Worm (Caenorhabditis elegans) whole organism, L1 larva: Measurements from ENCODE around the gene F42C5.6.

Experiments
- C04F5.9 ChIP-seq: sonication (generic microtip); optimal IDR thresholded peaks from 2 replicates; lab custom pipeline; 2016; ENCODE audit warnings: missing genetic modification characterization, missing compliant biosample characterization
- C16A3.4 ChIP-seq: fragments of 150-350 bp; optimal IDR thresholded peaks from 2 replicates; lab custom pipeline; 2014; ENCODE audit warnings: missing biosample characterization, missing genetic modification characterization
- aha-1 ChIP-seq: fragments of 150-350 bp; optimal IDR thresholded peaks from 2 replicates; lab custom pipeline; 2014; ENCODE audit warnings: missing biosample characterization, missing genetic modification characterization
- blmp-1 ChIP-seq: fragments of 150-350 bp; optimal IDR thresholded peaks from 2 replicates; lab custom pipeline; 2014; ENCODE audit warnings: missing biosample characterization, missing genetic modification characterization
- ceh-63 ChIP-seq: fragments of 200-800 bp; sonication (Bioruptor generic); optimal IDR thresholded peaks from 2 replicates; lab custom pipeline; 2018; ENCODE audit warnings: mild to moderate bottlenecking, missing genetic modification characterization, missing compliant biosample characterization
- ceh-8 ChIP-seq: fragments of 200-800 bp; sonication (Bioruptor generic); optimal IDR thresholded peaks from 2 replicates; lab custom pipeline; 2018; ENCODE audit warnings: mild to moderate bottlenecking, missing genetic modification characterization, moderate library complexity, missing compliant biosample characterization
- ceh-88 ChIP-seq: fragments of 200-800 bp; sonication (Bioruptor generic); IDR thresholded peaks from 2 replicates; pipeline ENCODE4 v1.3.6; 2022; ENCODE audit warnings: missing genetic modification characterization, missing compliant biosample characterization
- dpl-1 ChIP-seq, 3 experiments: fragments of 150-350 bp in 2 of 3; sonication (generic microtip) in 1 of 3; optimal IDR thresholded peaks; 2 replicates each; lab custom pipeline; 2014 to 2017; ENCODE audit warnings: missing biosample characterization in 3 of 3, missing genetic modification characterization in 3 of 3, missing genetic modification reagents in 3 of 3
- dsc-1 ChIP-seq: sonication (generic microtip); optimal IDR thresholded peaks from 2 replicates; lab custom pipeline; 2016; ENCODE audit warnings: mild to moderate bottlenecking, missing genetic modification characterization, missing compliant biosample characterization
- efl-1 ChIP-seq, 4 experiments: fragments of 150-350 bp; optimal IDR thresholded peaks in 3 of 4; peaks in 1 of 4; 1 replicate in 1 of 4; 2 replicates in 3 of 4; lab custom pipeline; 2014; ENCODE audit warnings: missing biosample characterization in 2 of 4, missing genetic modification characterization in 2 of 4, missing genetic modification reagents in 2 of 4
- egl-27 ChIP-seq, 2 experiments: fragments of 150-350 bp in 1 of 2; sonication (generic microtip); optimal IDR thresholded peaks; 3 replicates each; lab custom pipeline; 2017 to 2018; ENCODE audit warnings: missing biosample characterization in 2 of 2, missing genetic modification characterization in 2 of 2, missing genetic modification reagents in 2 of 2
- elt-2 ChIP-seq: sonication (generic microtip); optimal IDR thresholded peaks from 2 replicates; lab custom pipeline; 2016; ENCODE audit warnings: missing genetic modification characterization, mild to moderate bottlenecking, inconsistent platforms, missing compliant biosample characterization, missing genetic modification reagents
- elt-3 ChIP-seq, 6 experiments: fragments of 150-350 bp in 1 of 6; sonication (generic microtip); optimal IDR thresholded peaks; 2 replicates each; lab custom pipeline; 2017 to 2018; ENCODE audit warnings: missing biosample characterization in 6 of 6, missing genetic modification characterization in 6 of 6, inconsistent platforms in 1 of 6
- hpl-2 ChIP-seq: fragments of 150-350 bp; optimal IDR thresholded peaks from 2 replicates; lab custom pipeline; 2014; ENCODE audit warnings: missing biosample characterization, missing genetic modification reagents, missing genetic modification characterization
- lin-13 ChIP-seq: fragments of 150-350 bp; optimal IDR thresholded peaks from 2 replicates; lab custom pipeline; 2014; ENCODE audit warnings: missing biosample characterization, missing genetic modification reagents, missing genetic modification characterization
- lin-14 ChIP-seq: fragments of 200-800 bp; sonication (Bioruptor generic); optimal IDR thresholded peaks from 2 replicates; lab custom pipeline; 2018; ENCODE audit warnings: mild to moderate bottlenecking, missing genetic modification characterization, moderate library complexity, missing compliant biosample characterization
- lin-35 ChIP-seq, 2 experiments: fragments of 150-350 bp; optimal IDR thresholded peaks; 2 replicates each; lab custom pipeline; 2014; ENCODE audit warnings: missing biosample characterization in 2 of 2, missing genetic modification characterization in 2 of 2, missing genetic modification reagents in 2 of 2
- mdl-1 ChIP-seq, 2 experiments: fragments of 150-350 bp; optimal IDR thresholded peaks; 2 replicates each; lab custom pipeline; 2014 to 2017; ENCODE audit warnings: missing biosample characterization in 2 of 2, missing genetic modification characterization in 2 of 2, inconsistent platforms in 1 of 2
- nhr-19 ChIP-seq: fragments of 200-800 bp; sonication (Bioruptor generic); conservative IDR thresholded peaks from 2 replicates; pipeline ENCODE4 v1.3.6; 2022; ENCODE audit warnings: missing genetic modification characterization, missing compliant biosample characterization
- nhr-47 ChIP-seq: sonication (generic microtip); optimal IDR thresholded peaks from 2 replicates; lab custom pipeline; 2016; ENCODE audit warnings: mild to moderate bottlenecking, missing genetic modification characterization, moderate library complexity, missing compliant biosample characterization
- nhr-76 ChIP-seq: sonication (generic microtip); optimal IDR thresholded peaks from 2 replicates; lab custom pipeline; 2017; ENCODE audit warnings: missing biosample characterization, missing genetic modification characterization
- nhr-77 ChIP-seq: fragments of 150-350 bp; optimal IDR thresholded peaks from 2 replicates; lab custom pipeline; 2014; ENCODE audit warnings: missing biosample characterization, missing genetic modification characterization
- nhr-85 ChIP-seq: sonication (generic microtip); peaks from one replicate; lab custom pipeline; 2016; ENCODE audit warnings: missing genetic modification characterization, inconsistent platforms, missing compliant biosample characterization
- nhr-90 ChIP-seq: sonication (generic microtip); optimal IDR thresholded peaks from 2 replicates; lab custom pipeline; 2016; ENCODE audit warnings: mild to moderate bottlenecking, missing genetic modification characterization, missing compliant biosample characterization; ENCODE audit not compliant: poor library complexity
- rnt-1 ChIP-seq: sonication (generic microtip); optimal IDR thresholded peaks from 2 replicates; lab custom pipeline; 2016; ENCODE audit warnings: mild to moderate bottlenecking, missing genetic modification characterization, moderate library complexity, missing compliant biosample characterization
- skn-1 ChIP-seq: fragments of 150-350 bp; optimal IDR thresholded peaks from 2 replicates; lab custom pipeline; 2014; ENCODE audit warnings: missing biosample characterization, missing genetic modification characterization
- snpc-4 ChIP-seq: fragments of 150-350 bp; optimal IDR thresholded peaks from 2 replicates; lab custom pipeline; 2014; ENCODE audit warnings: missing biosample characterization, missing genetic modification characterization
- sox-4 ChIP-seq: sonication (generic microtip); optimal IDR thresholded peaks from 2 replicates; lab custom pipeline; 2016; ENCODE audit warnings: missing genetic modification characterization, missing compliant biosample characterization
- swsn-7 ChIP-seq: sonication (generic microtip); optimal IDR thresholded peaks from 2 replicates; lab custom pipeline; 2016; ENCODE audit warnings: missing genetic modification characterization, missing compliant biosample characterization
- tlp-1 ChIP-seq: fragments of 150-350 bp; optimal IDR thresholded peaks from 2 replicates; lab custom pipeline; 2014; ENCODE audit warnings: missing biosample characterization, missing genetic modification characterization
- unc-30 ChIP-seq: sonication (generic microtip); optimal IDR thresholded peaks from 2 replicates; lab custom pipeline; 2017; ENCODE audit warnings: missing biosample characterization, missing genetic modification characterization
- unc-62 ChIP-seq: fragments of 150-350 bp; optimal IDR thresholded peaks from 2 replicates; lab custom pipeline; 2014; ENCODE audit warnings: missing biosample characterization, missing genetic modification reagents, missing genetic modification characterization
- vab-15 ChIP-seq: sonication (generic microtip); optimal IDR thresholded peaks from 2 replicates; lab custom pipeline; 2017; ENCODE audit warnings: missing genotype, mild to moderate bottlenecking, missing genetic modification characterization, missing compliant biosample characterization
- zag-1 ChIP-seq: fragments of 150-350 bp; optimal IDR thresholded peaks from 2 replicates; lab custom pipeline; 2014; ENCODE audit warnings: missing biosample characterization, missing genetic modification characterization
- zip-4 ChIP-seq: fragments of 200-800 bp; sonication (Bioruptor generic); optimal IDR thresholded peaks from 2 replicates; lab custom pipeline; 2018; ENCODE audit warnings: mild to moderate bottlenecking, missing genetic modification characterization, moderate library complexity, missing compliant biosample characterization
- ztf-11 ChIP-seq, 2 experiments: sonication (generic microtip); optimal IDR thresholded peaks; 2 replicates each; lab custom pipeline; 2016 to 2017; ENCODE audit warnings: missing genetic modification characterization in 2 of 2, missing biosample characterization in 1 of 2, missing compliant biosample characterization in 1 of 2

Gene F42C5.6

ce11 chrIV:7308974-7309373 is at the start of gene F42C5.6:
Gene F42C5.6, minus strand, starts transcription at chrIV:7309074.
- TF ChIP-seq unc-62 (no peak), tlp-1 (no peak), vab-15 (tag; lab: Kevin White, UChicago) (no peak), egl-27 (tag; optimal IDR thresholded peaks at IDR 0.05; lab: Kevin White, UChicago) (no peak), aha-1 (tag; lab: Kevin White, UChicago) (no peak)

- TF ChIP-seq efl-1 (optimal IDR thresholded peaks at IDR 0.05; lab: Kevin White, UChicago) (no peak), efl-1 (GFP tag; optimal IDR thresholded peaks at IDR 0.05 in 1 of 2; lab: Kevin White, UChicago) (peak in 1 of 2 experiments; percentile 81), ceh-63 (GFP tag; lab: Kevin White, UChicago) (no peak)
Observed at ce11 chrIV:7346751-7347150, 37.9 kb upstream of the F42C5.6 start, which contains the start of gene daf-42. Gene daf-42, minus strand, starts transcription at chrIV:7346851.

- TF ChIP-seq elt-2 (tag; lab: Kevin White, UChicago), result no peak
- TF ChIP-seq ztf-11 (tag; optimal IDR thresholded peaks at IDR 0.05; lab: Kevin White, UChicago), result no peak
- TF ChIP-seq skn-1 (tag; lab: Kevin White, UChicago), result peak; percentile 4
- TF ChIP-seq elt-3 (tag; optimal IDR thresholded peaks at IDR 0.05; lab: Kevin White, UChicago), result peak in 2 of 6 experiments; percentile 18 to 29
- peak in 1 of 2 experiments; percentile 25 for TF ChIP-seq mdl-1 (tag; optimal IDR thresholded peaks at IDR 0.05; lab: Kevin White, UChicago)
- peak; percentile 48 for TF ChIP-seq nhr-85 (tag; lab: Kevin White, UChicago)
- peak; percentile 0 for TF ChIP-seq nhr-77 (tag; lab: Kevin White, UChicago)
- peak in 1 of 2 experiments; percentile 29 for TF ChIP-seq efl-1 (optimal IDR thresholded peaks at IDR 0.05; lab: Kevin White, UChicago)
- peak in 1 of 2 experiments; percentile 90 for TF ChIP-seq efl-1 (GFP tag; optimal IDR thresholded peaks at IDR 0.05 in 1 of 2; lab: Kevin White, UChicago)
- TF ChIP-seq blmp-1, result no peak
- no peak for TF ChIP-seq ceh-63 (GFP tag; lab: Kevin White, UChicago)
- TF ChIP-seq zag-1 (tag; lab: Kevin White, UChicago), result no peak
- TF ChIP-seq C16A3.4, result peak; percentile 6
- TF ChIP-seq nhr-19 (GFP tag; lab: Robert Waterston, UW), result peak; percentile 57
- peak; percentile 16 for TF ChIP-seq lin-14
- TF ChIP-seq swsn-7 (tag; lab: Kevin White, UChicago), result peak; percentile 12
- peak in 1 of 3 experiments; percentile 2 for TF ChIP-seq dpl-1 (GFP tag; optimal IDR thresholded peaks at IDR 0.05; lab: Kevin White, UChicago)
- TF ChIP-seq rnt-1 (tag; lab: Kevin White, UChicago), result peak; percentile 75
- TF ChIP-seq nhr-90 (tag; lab: Kevin White, UChicago), result peak; percentile 51
- TF ChIP-seq lin-35 (GFP tag; optimal IDR thresholded peaks at IDR 0.05; lab: Kevin White, UChicago), result peak; percentile 15 to 66
Observed at ce11 chrIV:7344020-7344419, 35.1 kb upstream of the F42C5.6 start.

ce11 chrIV:7342144-7342543 is 33.3 kb upstream of the F42C5.6 start:
- TF ChIP-seq efl-1 (optimal IDR thresholded peaks at IDR 0.05; lab: Kevin White, UChicago) (no peak), efl-1 (GFP tag; optimal IDR thresholded peaks at IDR 0.05 in 1 of 2; lab: Kevin White, UChicago) (peak in 1 of 2 experiments; percentile 57), dsc-1 (no peak)
- TF ChIP-seq, all 84 proteins: peak for 1

ce11 chrIV:7339095-7339494 is 30.2 kb upstream of the F42C5.6 start:
- TF ChIP-seq blmp-1 (no peak), hpl-2 (no peak), elt-3 (tag; optimal IDR thresholded peaks at IDR 0.05; lab: Kevin White, UChicago) (no peak), tlp-1 (no peak), swsn-7 (tag; lab: Kevin White, UChicago) (no peak), nhr-47 (tag; lab: Kevin White, UChicago) (no peak), C04F5.9 (tag; lab: Kevin White, UChicago) (no peak), snpc-4 (tag; lab: Kevin White, UChicago) (no peak), sox-4 (tag; lab: Kevin White, UChicago) (no peak), ceh-88 (GFP tag; lab: Robert Waterston, UW) (no peak), dsc-1 (no peak), unc-30 (tag; lab: Kevin White, UChicago) (no peak), nhr-85 (tag; lab: Kevin White, UChicago) (no peak), lin-13 (GFP tag; lab: Kevin White, UChicago) (no peak), zip-4 (no peak), nhr-76 (tag; lab: Kevin White, UChicago) (no peak), ceh-8 (GFP tag; lab: Kevin White, UChicago) (no peak)
